Worm (Caenorhabditis elegans) whole organism, L4 larva: ENCODE results near the gene F40C5.1.

Experiments
- F10B5.3 ChIP-seq: sonication (generic microtip); optimal IDR thresholded peaks from 2 replicates; lab custom pipeline; 2016; ENCODE audit warnings: mild to moderate bottlenecking, missing genetic modification characterization, missing compliant biosample characterization
- F49E8.2 ChIP-seq: sonication (generic microtip); optimal IDR thresholded peaks from 2 replicates; lab custom pipeline; 2016; ENCODE audit warnings: missing compliant biosample characterization, mild to moderate bottlenecking, missing genetic modification characterization, borderline replicate concordance
- R02D3.7 ChIP-seq: fragments of 150-350 bp; sonication (generic microtip); optimal IDR thresholded peaks from 3 replicates; lab custom pipeline; 2014; ENCODE audit warnings: missing biosample characterization, missing genetic modification characterization
- T20F7.1 ChIP-seq: fragments of 200-800 bp; sonication (Bioruptor generic); optimal IDR thresholded peaks from 2 replicates; lab custom pipeline; 2018; ENCODE audit warnings: mild to moderate bottlenecking, missing genetic modification characterization, missing compliant biosample characterization
- T26A8.4 ChIP-seq: fragments of 200-800 bp; sonication (Bioruptor generic); IDR thresholded peaks from 2 replicates; pipeline ENCODE4 v1.3.6; 2022; ENCODE audit warnings: missing genetic modification characterization, missing compliant biosample characterization
- Y105C5A.15 ChIP-seq: fragments of 200-800 bp; sonication (Bioruptor generic); IDR thresholded peaks from 2 replicates; pipeline ENCODE4 v1.3.6; 2022; ENCODE audit warnings: missing genetic modification characterization, missing compliant biosample characterization
- ZK337.2 ChIP-seq: fragments of 200-800 bp; sonication (Bioruptor generic); IDR thresholded peaks from 2 replicates; pipeline ENCODE4 v1.3.6; 2022; ENCODE audit warnings: missing genetic modification reagents, missing genetic modification characterization, missing compliant biosample characterization
- aha-1 ChIP-seq: fragments of 150-350 bp; peaks from one replicate; lab custom pipeline; 2014; ENCODE audit warnings: missing biosample characterization, missing genetic modification characterization
- aly-2 ChIP-seq: sonication (generic microtip); optimal IDR thresholded peaks from 2 replicates; lab custom pipeline; 2018; ENCODE audit warnings: missing biosample characterization, missing genetic modification characterization
- ama-1 ChIP-seq: fragments of 150-350 bp; optimal IDR thresholded peaks from 2 replicates; lab custom pipeline; 2014; ENCODE audit warnings: inconsistent platforms, mixed read lengths
- arid-1 ChIP-seq: fragments of 200-800 bp; sonication (Bioruptor generic); conservative IDR thresholded peaks from 2 replicates; pipeline ENCODE4 v1.3.6; 2022; ENCODE audit warnings: missing genetic modification reagents, missing genetic modification characterization, missing compliant biosample characterization
- ceh-20 ChIP-seq: fragments of 200-800 bp; sonication (Bioruptor generic); IDR thresholded peaks from 2 replicates; pipeline ENCODE4 v1.3.6; 2022; ENCODE audit warnings: missing genetic modification reagents, missing genetic modification characterization, missing compliant biosample characterization
- ceh-32 ChIP-seq: sonication (generic microtip); optimal IDR thresholded peaks from 2 replicates; lab custom pipeline; 2016; ENCODE audit warnings: mild to moderate bottlenecking, missing genetic modification characterization, missing compliant biosample characterization; ENCODE audit not compliant: poor library complexity
- ceh-44 ChIP-seq: fragments of 200-800 bp; sonication (Bioruptor generic); IDR thresholded peaks from 2 replicates; pipeline ENCODE4 v1.3.6; 2022; ENCODE audit warnings: missing genetic modification reagents, missing genetic modification characterization, missing compliant biosample characterization
- ceh-62 ChIP-seq: sonication (generic microtip); optimal IDR thresholded peaks from 2 replicates; lab custom pipeline; 2017; ENCODE audit warnings: missing biosample characterization, missing genetic modification characterization
- daf-12 ChIP-seq: fragments of 150-350 bp; optimal IDR thresholded peaks from 2 replicates; lab custom pipeline; 2014; ENCODE audit warnings: missing biosample characterization, missing genetic modification reagents, missing genetic modification characterization
- daf-16 ChIP-seq, 3 experiments: sonication (generic microtip); optimal IDR thresholded peaks; 2 replicates each; lab custom pipeline; 2016 to 2017; ENCODE audit warnings: missing genetic modification characterization in 3 of 3, missing genetic modification reagents in 3 of 3, mild to moderate bottlenecking in 2 of 3, missing compliant biosample characterization in 2 of 3, missing biosample characterization in 1 of 3, moderate library complexity in 1 of 3
- daf-8 ChIP-seq: fragments of 200-800 bp; sonication (Bioruptor generic); IDR thresholded peaks from 2 replicates; pipeline ENCODE4 v1.3.6; 2022; ENCODE audit warnings: missing genetic modification characterization, missing compliant biosample characterization
- dpl-1 ChIP-seq: fragments of 150-350 bp; optimal IDR thresholded peaks from 2 replicates; lab custom pipeline; 2014; ENCODE audit warnings: missing biosample characterization, missing genetic modification reagents, missing genetic modification characterization
- duxl-1 ChIP-seq: sonication (generic microtip); optimal IDR thresholded peaks from 2 replicates; lab custom pipeline; 2016; ENCODE audit warnings: mild to moderate bottlenecking, missing genetic modification characterization, moderate library complexity, missing compliant biosample characterization; ENCODE audit not compliant: poor library complexity
- egl-27 ChIP-seq: sonication (generic microtip); optimal IDR thresholded peaks from 3 replicates; lab custom pipeline; 2017; ENCODE audit warnings: missing biosample characterization, missing genetic modification reagents, missing genetic modification characterization
- hif-1 ChIP-seq, 2 experiments: sonication (generic microtip); optimal IDR thresholded peaks; 2 replicates each; lab custom pipeline; 2016 to 2017; ENCODE audit warnings: missing compliant biosample characterization in 2 of 2, missing genetic modification characterization in 2 of 2, missing genetic modification reagents in 2 of 2, missing genotype in 2 of 2, mild to moderate bottlenecking in 1 of 2
- hmg-1.1 ChIP-seq: fragments of 200-800 bp; sonication (Bioruptor generic); IDR thresholded peaks from 2 replicates; pipeline ENCODE4 v1.3.6; 2022; ENCODE audit warnings: missing genetic modification reagents, missing genetic modification characterization, missing compliant biosample characterization
- lin-1 ChIP-seq: fragments of 200-800 bp; sonication (Bioruptor generic); IDR thresholded peaks from 2 replicates; pipeline ENCODE4 v1.3.6; 2022; ENCODE audit warnings: missing genetic modification reagents, missing genetic modification characterization, missing compliant biosample characterization
- lin-13 ChIP-seq: fragments of 150-350 bp; optimal IDR thresholded peaks from 2 replicates; lab custom pipeline; 2014; ENCODE audit warnings: missing biosample characterization, missing genetic modification reagents, missing genetic modification characterization
- lin-29 ChIP-seq: fragments of 200-800 bp; sonication (Bioruptor generic); IDR thresholded peaks from 2 replicates; pipeline ENCODE4 v1.3.6; 2022; ENCODE audit warnings: missing genetic modification reagents, missing genetic modification characterization, missing compliant biosample characterization
- lin-38 ChIP-seq: fragments of 200-800 bp; sonication (Bioruptor generic); IDR thresholded peaks from 2 replicates; pipeline ENCODE4 v1.3.6; 2022; ENCODE audit warnings: missing genetic modification reagents, missing genetic modification characterization, missing compliant biosample characterization
- lir-3 ChIP-seq: sonication (generic microtip); optimal IDR thresholded peaks from 2 replicates; lab custom pipeline; 2016; ENCODE audit warnings: mild to moderate bottlenecking, missing genetic modification characterization, missing compliant biosample characterization
- lsy-2 ChIP-seq, 2 experiments: fragments of 150-350 bp in 1 of 2; sonication (generic microtip) in 1 of 2; optimal IDR thresholded peaks; 2 replicates each; lab custom pipeline; 2014 to 2017; ENCODE audit warnings: missing biosample characterization in 2 of 2, missing genetic modification characterization in 2 of 2
- mdt-29 ChIP-seq: fragments of 200-800 bp; sonication (Bioruptor generic); IDR thresholded peaks from 2 replicates; pipeline ENCODE4 v1.3.6; 2022; ENCODE audit warnings: missing genetic modification reagents, missing genetic modification characterization, missing compliant biosample characterization
- mxl-3 ChIP-seq: fragments of 200-800 bp; sonication (Bioruptor generic); optimal IDR thresholded peaks from 2 replicates; lab custom pipeline; 2018; ENCODE audit warnings: mild to moderate bottlenecking, missing genetic modification characterization, missing compliant biosample characterization
- nhr-111 ChIP-seq: fragments of 200-800 bp; sonication (Bioruptor generic); optimal IDR thresholded peaks from 2 replicates; lab custom pipeline; 2018; ENCODE audit warnings: mild to moderate bottlenecking, missing genetic modification characterization, missing compliant biosample characterization
- nhr-28 ChIP-seq: fragments of 150-350 bp; optimal IDR thresholded peaks from 2 replicates; lab custom pipeline; 2014; ENCODE audit warnings: missing biosample characterization, missing genetic modification characterization
- nhr-42 ChIP-seq: fragments of 200-800 bp; sonication (Bioruptor generic); IDR thresholded peaks from 2 replicates; pipeline ENCODE4 v1.3.6; 2022; ENCODE audit warnings: missing genetic modification characterization, missing compliant biosample characterization
- nhr-6 ChIP-seq: fragments of 150-350 bp; optimal IDR thresholded peaks from 2 replicates; lab custom pipeline; 2014; ENCODE audit warnings: missing biosample characterization, missing genetic modification characterization
- set-16 ChIP-seq: fragments of 200-800 bp; sonication (Bioruptor generic); IDR thresholded peaks from 2 replicates; pipeline ENCODE4 v1.3.6; 2022; ENCODE audit warnings: missing genetic modification reagents, missing genetic modification characterization, missing compliant biosample characterization
- skn-1 ChIP-seq: fragments of 150-350 bp; optimal IDR thresholded peaks from 2 replicates; lab custom pipeline; 2014; ENCODE audit warnings: missing biosample characterization, missing genetic modification characterization
- snpc-1.2 ChIP-seq: fragments of 200-800 bp; sonication (Bioruptor generic); IDR thresholded peaks from 2 replicates; pipeline ENCODE4 v1.3.6; 2022; ENCODE audit warnings: missing genetic modification reagents, missing genetic modification characterization, missing compliant biosample characterization
- spr-1 ChIP-seq: sonication (generic microtip); optimal IDR thresholded peaks from 2 replicates; lab custom pipeline; 2016; ENCODE audit warnings: mild to moderate bottlenecking, missing genetic modification characterization, missing compliant biosample characterization
- tra-1 ChIP-seq: fragments of 200-800 bp; sonication (Bioruptor generic); IDR thresholded peaks from 2 replicates; pipeline ENCODE4 v1.3.6; 2022; ENCODE audit warnings: missing genetic modification reagents, missing genetic modification characterization, missing compliant biosample characterization
- unc-62 ChIP-seq, 3 experiments: fragments of 150-350 bp in 1 of 3; sonication (generic microtip); optimal IDR thresholded peaks in 2 of 3; peaks in 1 of 3; 1 replicate in 1 of 3; 2 replicates in 2 of 3; lab custom pipeline; 2014 to 2017; ENCODE audit warnings: missing biosample characterization in 3 of 3, missing genetic modification characterization in 3 of 3, missing genetic modification reagents in 3 of 3, missing genotype in 1 of 3
- vab-7 ChIP-seq: fragments of 200-800 bp; sonication (Bioruptor generic); IDR thresholded peaks from 2 replicates; pipeline ENCODE4 v1.3.6; 2022; ENCODE audit warnings: missing genetic modification reagents, missing genetic modification characterization, missing compliant biosample characterization
- zfp-3 ChIP-seq: fragments of 200-800 bp; sonication (Bioruptor generic); conservative IDR thresholded peaks from 2 replicates; pipeline ENCODE4 v1.3.6; 2022; ENCODE audit warnings: missing genetic modification reagents, missing genetic modification characterization, missing compliant biosample characterization
- zip-11 ChIP-seq: fragments of 200-800 bp; sonication (Bioruptor generic); IDR thresholded peaks from 2 replicates; pipeline ENCODE4 v1.3.6; 2022; ENCODE audit warnings: missing genetic modification characterization, missing compliant biosample characterization
- ztf-11 ChIP-seq: fragments of 150-350 bp; optimal IDR thresholded peaks from 2 replicates; lab custom pipeline; 2014; ENCODE audit warnings: missing biosample characterization, missing genetic modification characterization
- ztf-7 ChIP-seq: fragments of 150-350 bp; optimal IDR thresholded peaks from 2 replicates; lab custom pipeline; 2014; ENCODE audit warnings: missing biosample characterization, missing genetic modification characterization

The F40C5.1 gene

DNA sequence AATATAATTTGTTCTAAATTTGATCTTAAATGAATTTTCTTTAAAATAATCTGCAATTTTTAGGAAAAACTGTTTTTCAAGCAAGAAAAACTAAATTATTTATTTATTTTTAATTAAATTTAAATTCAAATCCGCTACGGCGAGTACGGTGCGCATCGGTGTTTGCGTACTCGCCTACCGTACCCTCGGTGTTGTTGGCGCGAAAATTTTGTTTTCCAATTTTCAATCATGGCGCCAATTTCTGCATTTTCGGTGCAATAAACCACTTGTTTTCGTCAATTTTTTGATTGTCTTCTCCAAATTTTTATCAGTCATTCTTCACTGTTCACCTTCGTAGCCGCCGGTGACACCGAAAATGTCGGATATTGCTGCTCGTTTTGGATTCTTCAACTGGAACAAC lies 6.3 kb downstream of the F40C5.1 start, which contains the start of gene pygl-1 (continued):
- TF ChIP-seq arid-1 (no peak), snpc-1.2 (GFP tag; lab: Robert Waterston, UW) (peak; percentile 27; the same call in 1 of the 2 replicates), ztf-7 (tag; lab: Kevin White, UChicago) (no peak), unc-62 (GFP tag; optimal IDR thresholded peaks at IDR 0.05 in 1 of 2; lab: Kevin White, UChicago) (no peak), unc-62 (tag; optimal IDR thresholded peaks at IDR 0.05; lab: Kevin White, UChicago) (no peak), vab-7 (no peak)
- TF ChIP-seq, all 104 proteins: peak for 8

DNA sequence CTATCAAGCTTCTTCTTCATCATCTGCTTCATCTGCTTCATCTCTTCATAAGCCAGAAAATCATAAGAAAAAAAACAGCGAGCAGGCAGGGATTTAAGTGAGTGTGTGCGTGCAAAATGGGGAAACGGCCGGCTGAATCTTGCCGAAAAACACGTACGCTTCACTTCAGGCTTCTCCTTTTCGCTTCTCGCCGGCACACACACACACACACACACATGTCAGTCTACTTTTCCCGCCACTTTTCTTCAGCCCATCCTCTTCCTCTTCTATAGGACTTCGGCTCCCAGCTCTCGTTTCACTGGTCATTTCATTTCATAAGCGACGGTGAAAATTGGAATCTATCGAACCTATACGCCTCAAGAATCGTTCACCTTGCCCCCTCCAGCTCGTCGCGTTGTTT lies 6.7 kb downstream of the F40C5.1 start:
- TF ChIP-seq lir-3 (tag; lab: Kevin White, UChicago) (no peak), unc-62 (GFP tag; optimal IDR thresholded peaks at IDR 0.05 in 1 of 2; lab: Kevin White, UChicago) (peak in 1 of 2 experiments; percentile 92), unc-62 (tag; optimal IDR thresholded peaks at IDR 0.05; lab: Kevin White, UChicago) (no peak), hmg-1.1 (GFP tag; lab: Robert Waterston, UW) (0 out of 2 replicates have a peak, but pooled peaks have one; percentile 16), F10B5.3 (tag; lab: Kevin White, UChicago) (no peak), mxl-3 (peak; percentile 46), aha-1 (tag; lab: Kevin White, UChicago) (peak; percentile 98), skn-1 (tag; lab: Kevin White, UChicago) (no peak), hif-1 (tag; optimal IDR thresholded peaks at IDR 0.05; lab: Kevin White, UChicago) (peak in 1 of 2 experiments; percentile 98)

DNA sequence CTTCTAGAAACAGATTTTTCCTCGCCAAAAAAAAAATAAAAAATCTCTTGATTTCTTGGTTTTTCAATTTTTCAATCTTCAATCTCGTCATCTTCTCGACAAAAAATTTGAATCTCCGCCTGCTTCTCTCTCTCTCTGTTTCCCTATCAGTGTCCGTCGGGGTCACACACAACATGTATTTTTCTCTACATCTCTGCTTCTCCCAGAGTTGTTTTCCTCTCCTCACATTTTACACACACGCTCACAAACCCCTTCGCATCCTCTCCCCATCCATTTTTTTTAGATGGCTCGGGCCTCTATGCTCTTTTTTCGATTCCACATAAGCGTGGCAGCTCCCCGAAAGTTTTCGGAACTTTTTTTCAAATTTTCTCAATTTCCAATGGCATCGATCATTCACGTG lies 7.3 kb downstream of the F40C5.1 start:
- no peak for TF ChIP-seq Y105C5A.15 (GFP tag; lab: Robert Waterston, UW)
- TF ChIP-seq ceh-32, result no peak
- no peak for TF ChIP-seq T20F7.1 (GFP tag; lab: Kevin White, UChicago)
- TF ChIP-seq dpl-1 (GFP tag; lab: Kevin White, UChicago), result peak; percentile 66
- TF ChIP-seq skn-1 (tag; lab: Kevin White, UChicago), result no peak
- TF ChIP-seq ama-1, result no peak
- TF ChIP-seq lin-29 (GFP tag; lab: Robert Waterston, UW), result no peak
- no peak for TF ChIP-seq ZK337.2
- TF ChIP-seq zfp-3 (GFP tag; lab: Robert Waterston, UW), result 0 out of 2 replicates have a peak, but pooled peaks have one; percentile 9
- no peak for TF ChIP-seq aly-2 (tag; lab: Kevin White, UChicago)
- TF ChIP-seq ceh-20, result 0 out of 2 replicates have a peak, but pooled peaks have one; percentile 10
- TF ChIP-seq duxl-1 (tag; lab: Kevin White, UChicago), result no peak
- TF ChIP-seq aha-1 (tag; lab: Kevin White, UChicago), result peak; percentile 85
- no peak for TF ChIP-seq spr-1 (tag; lab: Kevin White, UChicago)
- no peak for TF ChIP-seq lin-1 (GFP tag; lab: Robert Waterston, UW)
- TF ChIP-seq zip-11 (GFP tag; lab: Robert Waterston, UW), result no peak
- TF ChIP-seq T26A8.4 (GFP tag; lab: Robert Waterston, UW), result no peak
- TF ChIP-seq lin-13 (GFP tag; lab: Kevin White, UChicago), result peak; percentile 82
- TF ChIP-seq daf-16 (GFP tag; optimal IDR thresholded peaks at IDR 0.05; lab: Kevin White, UChicago), result peak in 1 of 2 experiments; percentile 34
- TF ChIP-seq daf-16 (tag; optimal IDR thresholded peaks at IDR 0.05; lab: Kevin White, UChicago), result peak; percentile 72
- TF ChIP-seq daf-12 (tag; lab: Kevin White, UChicago), result no peak
- no peak for TF ChIP-seq ceh-62 (tag; lab: Kevin White, UChicago)
- TF ChIP-seq lin-38, result peak; percentile 24; the same call in 1 of the 2 replicates
- TF ChIP-seq F49E8.2 (tag; lab: Kevin White, UChicago), result no peak
- peak in 1 of 2 experiments; percentile 66 for TF ChIP-seq lsy-2 (tag; optimal IDR thresholded peaks at IDR 0.05; lab: Kevin White, UChicago)
- no peak for TF ChIP-seq nhr-42
- no peak for TF ChIP-seq nhr-6
- TF ChIP-seq set-16 (GFP tag; lab: Robert Waterston, UW), result no peak
- no peak for TF ChIP-seq egl-27 (tag; lab: Kevin White, UChicago)
- no peak for TF ChIP-seq ceh-44 (GFP tag; lab: Robert Waterston, UW)
- no peak for TF ChIP-seq R02D3.7 (tag; lab: Kevin White, UChicago)
- peak; percentile 18 for TF ChIP-seq mxl-3
- no peak for TF ChIP-seq mdt-29
- TF ChIP-seq nhr-28 (tag; lab: Kevin White, UChicago), result peak; percentile 81
- TF ChIP-seq daf-8 (GFP tag; lab: Robert Waterston, UW), result no peak
- TF ChIP-seq snpc-1.2 (GFP tag; lab: Robert Waterston, UW), result no peak
- TF ChIP-seq tra-1 (GFP tag; lab: Robert Waterston, UW), result peak; percentile 34; the same call in 1 of the 2 replicates
- no peak for TF ChIP-seq ztf-7 (tag; lab: Kevin White, UChicago)
- TF ChIP-seq ztf-11 (tag; lab: Kevin White, UChicago), result no peak
- TF ChIP-seq nhr-111, result no peak
